Fruit fly (Drosophila melanogaster): Measurements from ENCODE around the gene Prp4k.

Gene Prp4k

dm6 chr3L:212520-212919 lies 1.3 kb upstream of the Prp4k start, which contains the start of the genes thoc7 and Dis3l2 (continued):
- peak; percentile 0 for TF ChIP-seq HmgZ (tag; optimal IDR thresholded peaks at IDR 0.05)
- no peak for TF ChIP-seq org-1 (GFP tag; optimal IDR thresholded peaks at IDR 0.05)
- TF ChIP-seq bbx (GFP tag; IDR thresholded peaks at IDR 0.05; ENCODE audit: partially characterized antibody), result peak; percentile 7; the same call in 1 of the 2 replicates
- no peak for TF ChIP-seq CG3281 (GFP tag; optimal IDR thresholded peaks at IDR 0.05)
- TF ChIP-seq scrt (GFP tag; optimal IDR thresholded peaks at IDR 0.05), result no peak
- no peak for TF ChIP-seq CG15696 (tag; optimal IDR thresholded peaks at IDR 0.05)
- TF ChIP-seq NC2α (GFP tag; optimal IDR thresholded peaks at IDR 0.05), result no peak
- no peak for TF ChIP-seq cato (GFP tag; optimal IDR thresholded peaks at IDR 0.05; ENCODE audit: borderline replicate concordance)
- no peak for TF ChIP-seq CG6791 (GFP tag; IDR thresholded peaks at IDR 0.05; ENCODE audit: partially characterized antibody)
- no peak for TF ChIP-seq CG1647 (GFP tag; optimal IDR thresholded peaks at IDR 0.05)
- peak; percentile 24 for TF ChIP-seq BEAF-32 (GFP tag; optimal IDR thresholded peaks at IDR 0.05)
- no peak for TF ChIP-seq sisA (GFP tag; IDR thresholded peaks at IDR 0.05)
- TF ChIP-seq Dll (GFP tag; IDR thresholded peaks at IDR 0.05; ENCODE audit: partially characterized antibody), result peak; percentile 20; the same call in 1 of the 4 replicates
- peak; percentile 29; the same call in 1 of the 2 replicates for TF ChIP-seq amos (GFP tag; IDR thresholded peaks at IDR 0.05; ENCODE audit: partially characterized antibody)
- no peak for TF ChIP-seq CG10543 (GFP tag; optimal IDR thresholded peaks at IDR 0.05)
- TF ChIP-seq CG6654 (GFP tag; optimal IDR thresholded peaks at IDR 0.05), result no peak
- TF ChIP-seq ap (GFP tag; IDR thresholded peaks at IDR 0.05), result no peak
- no peak for TF ChIP-seq dmrt11E (tag; optimal IDR thresholded peaks at IDR 0.05)
- no peak for TF ChIP-seq ham (GFP tag; IDR thresholded peaks at IDR 0.05)
- no peak for TF ChIP-seq CG7963 (GFP tag; IDR thresholded peaks at IDR 0.05; ENCODE audit: partially characterized antibody)
- TF ChIP-seq CG12299 (tag; optimal IDR thresholded peaks at IDR 0.05), result no peak
- no peak for TF ChIP-seq CG17912 (GFP tag; optimal IDR thresholded peaks at IDR 0.05)
- TF ChIP-seq CG4854 (GFP tag; optimal IDR thresholded peaks at IDR 0.05), result no peak
- TF ChIP-seq croc (GFP tag; conservative IDR thresholded peaks at IDR 0.05), result no peak
- no peak for TF ChIP-seq CG8765 (GFP tag; IDR thresholded peaks at IDR 0.05)
- no peak for TF ChIP-seq klu (GFP tag; IDR thresholded peaks at IDR 0.05)
- no peak for TF ChIP-seq h (optimal IDR thresholded peaks at IDR 0.05)
- no peak for TF ChIP-seq CG2202 (tag; optimal IDR thresholded peaks at IDR 0.05)
- no peak for TF ChIP-seq NFAT (GFP tag; IDR thresholded peaks at IDR 0.05)
- no peak for TF ChIP-seq Hr39 (optimal IDR thresholded peaks at IDR 0.05)
- no peak for TF ChIP-seq CG9609 (GFP tag; optimal IDR thresholded peaks at IDR 0.05)
- TF ChIP-seq odd (GFP tag; optimal IDR thresholded peaks at IDR 0.05), result no peak
- TF ChIP-seq Oaz (GFP tag; IDR thresholded peaks at IDR 0.05), result no peak
- TF ChIP-seq prd (optimal IDR thresholded peaks at IDR 0.05), result no peak
- TF ChIP-seq prd (GFP tag; IDR thresholded peaks at IDR 0.05), result no peak
- no peak for TF ChIP-seq mld (GFP tag; IDR thresholded peaks at IDR 0.05; ENCODE audit: partially characterized antibody)
- TF ChIP-seq exex (tag; optimal IDR thresholded peaks at IDR 0.05), result no peak
- TF ChIP-seq CG12744 (GFP tag; optimal IDR thresholded peaks at IDR 0.05), result no peak
- TF ChIP-seq CG17359 (tag; optimal IDR thresholded peaks at IDR 0.05), result no peak
- TF ChIP-seq eyg (GFP tag; optimal IDR thresholded peaks at IDR 0.05), result no peak
- no peak for TF ChIP-seq wek (GFP tag; optimal IDR thresholded peaks at IDR 0.05)
- peak; percentile 40 for TF ChIP-seq Sin3A (optimal IDR thresholded peaks at IDR 0.05)
- TF ChIP-seq Meics (GFP tag; optimal IDR thresholded peaks at IDR 0.05), result no peak
- peak; percentile 19; the same call in 1 of the 2 replicates for TF ChIP-seq Bgb (GFP tag; IDR thresholded peaks at IDR 0.05; ENCODE audit: partially characterized antibody)
- no peak for TF ChIP-seq repo (GFP tag; optimal IDR thresholded peaks at IDR 0.05)
- no peak for TF ChIP-seq CG17829 (tag; optimal IDR thresholded peaks at IDR 0.05)
- TF ChIP-seq CG8290 (GFP tag; optimal IDR thresholded peaks at IDR 0.05), result no peak
- no peak for TF ChIP-seq CG8290 (tag; optimal IDR thresholded peaks at IDR 0.05)
- TF ChIP-seq Sox102F (GFP tag; optimal IDR thresholded peaks at IDR 0.05), result no peak
- TF ChIP-seq Usf (GFP tag; optimal IDR thresholded peaks at IDR 0.05), result no peak
- TF ChIP-seq CG4617 (GFP tag; optimal IDR thresholded peaks at IDR 0.05; ENCODE audit: borderline replicate concordance), result peak; percentile 90
- TF ChIP-seq ERR (GFP tag; optimal IDR thresholded peaks at IDR 0.05), result no peak

Data from whole organism, embryonic.